Fruit fly (Drosophila melanogaster): ENCODE measurements around the gene CG3603.

- TF ChIP-seq psq (optimal IDR thresholded peaks at IDR 0.05) (no peak), CG8478 (optimal IDR thresholded peaks at IDR 0.05) (no peak), Dll (optimal IDR thresholded peaks at IDR 0.05) (no peak), pan (optimal IDR thresholded peaks at IDR 0.05) (no peak)
These were observed 1.0 kb upstream of the CG3603 start, which contains the start of gene CG17959 for dm6 chrX:2946794-2947193.
